Worm (Caenorhabditis elegans) whole organism, young adult: Measurements from ENCODE around the gene T01D1.7.

Source experiments
- B0019.2 ChIP-seq: fragments of 200-800 bp; sonication (Bioruptor generic); conservative IDR thresholded peaks from 2 replicates; pipeline ENCODE4 v1.3.6; 2022; ENCODE audit warnings: missing genetic modification reagents, missing genetic modification characterization, missing compliant biosample characterization
- B0336.3 ChIP-seq: fragments of 200-800 bp; sonication (Bioruptor generic); IDR thresholded peaks from 2 replicates; pipeline ENCODE4 v1.3.6; 2022; ENCODE audit warnings: missing genetic modification characterization, missing compliant biosample characterization
- F49E8.2 ChIP-seq: sonication (generic microtip); optimal IDR thresholded peaks from 3 replicates; lab custom pipeline; 2017; ENCODE audit warnings: missing genetic modification characterization, mild to moderate bottlenecking, missing compliant biosample characterization, antibody characterized with exemption, moderate library complexity; ENCODE audit not compliant: insufficient read depth
- T26A5.8 ChIP-seq: sonication (generic microtip); optimal IDR thresholded peaks from 2 replicates; lab custom pipeline; 2016; ENCODE audit warnings: missing genetic modification characterization, missing compliant biosample characterization
- Y53G8AR.9 ChIP-seq: fragments of 200-800 bp; sonication (Bioruptor generic); conservative IDR thresholded peaks from 2 replicates; pipeline ENCODE4 v1.3.6; 2022; ENCODE audit warnings: missing genetic modification reagents, missing genetic modification characterization, missing compliant biosample characterization
- Y56A3A.18 ChIP-seq: fragments of 200-800 bp; sonication (Bioruptor generic); IDR thresholded peaks from 2 replicates; pipeline ENCODE4 v1.3.6; 2022; ENCODE audit warnings: missing genetic modification reagents, missing genetic modification characterization, missing compliant biosample characterization
- Y67H2A.10 ChIP-seq: fragments of 200-800 bp; sonication (Bioruptor generic); conservative IDR thresholded peaks from 2 replicates; pipeline ENCODE4 v1.3.6; 2022; ENCODE audit warnings: missing genetic modification reagents, missing genetic modification characterization, missing compliant biosample characterization
- Y95B8A.8 ChIP-seq: fragments of 200-800 bp; sonication (Bioruptor generic); IDR thresholded peaks from 2 replicates; pipeline ENCODE4 v1.3.6; 2022; ENCODE audit warnings: missing genetic modification reagents, missing genetic modification characterization, missing compliant biosample characterization
- attf-3 ChIP-seq: fragments of 200-800 bp; sonication (Bioruptor generic); conservative IDR thresholded peaks from 2 replicates; pipeline ENCODE4 v1.3.6; 2022; ENCODE audit warnings: missing genetic modification reagents, missing genetic modification characterization, missing compliant biosample characterization
- bed-1 ChIP-seq: fragments of 200-800 bp; sonication (Bioruptor generic); IDR thresholded peaks from 2 replicates; pipeline ENCODE4 v1.3.6; 2022; ENCODE audit warnings: missing genetic modification reagents, missing genetic modification characterization, missing compliant biosample characterization
- bed-2 ChIP-seq: fragments of 200-800 bp; sonication (Bioruptor generic); IDR thresholded peaks from 2 replicates; pipeline ENCODE4 v1.3.6; 2022; ENCODE audit warnings: missing genetic modification reagents, missing genetic modification characterization, missing compliant biosample characterization
- cebp-1 ChIP-seq, 2 experiments: fragments of 200-800 bp in 1 of 2; sonication (Bioruptor generic) in 1 of 2; sonication (generic microtip) in 1 of 2; IDR thresholded peaks in 1 of 2; optimal IDR thresholded peaks in 1 of 2; 2 replicates each; pipeline versions ENCODE4 v1.3.6 to Lab custom; 2017 to 2022; ENCODE audit warnings: missing compliant biosample characterization in 2 of 2, missing genetic modification characterization in 2 of 2, mild to moderate bottlenecking in 1 of 2, missing genetic modification reagents in 1 of 2, moderate library complexity in 1 of 2
- ceh-79 ChIP-seq: sonication (generic microtip); optimal IDR thresholded peaks from 2 replicates; lab custom pipeline; 2017; ENCODE audit warnings: mild to moderate bottlenecking, missing genetic modification characterization, missing compliant biosample characterization
- ceh-91 ChIP-seq: fragments of 200-800 bp; sonication (Bioruptor generic); IDR thresholded peaks from 2 replicates; pipeline ENCODE4 v1.3.6; 2022; ENCODE audit warnings: missing genetic modification reagents, missing genetic modification characterization, missing compliant biosample characterization
- dpl-1 ChIP-seq: fragments of 150-350 bp; optimal IDR thresholded peaks from 2 replicates; lab custom pipeline; 2014; ENCODE audit warnings: missing biosample characterization, missing genetic modification reagents, missing genetic modification characterization
- ekl-4 ChIP-seq: fragments of 200-800 bp; sonication (Bioruptor generic); IDR thresholded peaks from 2 replicates; pipeline ENCODE4 v1.3.6; 2022; ENCODE audit warnings: missing genetic modification reagents, missing genetic modification characterization, missing compliant biosample characterization
- fkh-3 ChIP-seq: sonication (generic microtip); optimal IDR thresholded peaks from 2 replicates; lab custom pipeline; 2016; ENCODE audit warnings: mild to moderate bottlenecking, missing genetic modification characterization, missing compliant biosample characterization
- hlh-12 ChIP-seq: sonication (generic microtip); optimal IDR thresholded peaks from 2 replicates; lab custom pipeline; 2016; ENCODE audit warnings: missing genetic modification characterization, missing compliant biosample characterization
- hmg-1.2 ChIP-seq: fragments of 200-800 bp; sonication (Bioruptor generic); IDR thresholded peaks from 2 replicates; pipeline ENCODE4 v1.3.6; 2022; ENCODE audit warnings: missing genetic modification reagents, missing genetic modification characterization, missing compliant biosample characterization
- hrde-1 ChIP-seq: sonication (generic microtip); optimal IDR thresholded peaks from 2 replicates; lab custom pipeline; 2016; ENCODE audit warnings: missing genetic modification characterization, mild to moderate bottlenecking, missing compliant biosample characterization, moderate library complexity, missing genotype, missing genetic modification reagents, borderline replicate concordance
- lag-1 ChIP-seq: fragments of 200-800 bp; sonication (Bioruptor generic); IDR thresholded peaks from 2 replicates; pipeline ENCODE4 v1.3.6; 2022; ENCODE audit warnings: missing genetic modification reagents, missing genetic modification characterization, missing compliant biosample characterization
- lsl-1 ChIP-seq: fragments of 200-800 bp; sonication (Bioruptor generic); optimal IDR thresholded peaks from 2 replicates; lab custom pipeline; 2018; ENCODE audit warnings: mild to moderate bottlenecking, missing genetic modification characterization, moderate library complexity, missing compliant biosample characterization
- madf-8 ChIP-seq: fragments of 200-800 bp; sonication (Bioruptor generic); conservative IDR thresholded peaks from 2 replicates; pipeline ENCODE4 v1.3.6; 2022; ENCODE audit warnings: missing genetic modification reagents, missing genetic modification characterization, missing compliant biosample characterization
- nhr-80 ChIP-seq: sonication (generic microtip); optimal IDR thresholded peaks from 2 replicates; lab custom pipeline; 2016; ENCODE audit warnings: missing genetic modification characterization, missing compliant biosample characterization
- pha-4 ChIP-seq: fragments of 150-350 bp; sonication (generic microtip); optimal IDR thresholded peaks from 2 replicates; lab custom pipeline; 2014; ENCODE audit warnings: missing biosample characterization, missing genetic modification reagents, missing genetic modification characterization
- rpc-1 ChIP-seq, 2 experiments: fragments of 150-350 bp in 1 of 2; sonication (generic microtip) in 1 of 2; optimal IDR thresholded peaks; 2 replicates each; lab custom pipeline; 2014 to 2018; ENCODE audit warnings: missing biosample characterization in 1 of 2, missing genetic modification characterization in 1 of 2, missing genetic modification reagents in 1 of 2, missing genotype in 1 of 2
- sdz-38 ChIP-seq: sonication (generic microtip); optimal IDR thresholded peaks from 2 replicates; lab custom pipeline; 2016; ENCODE audit warnings: missing genotype, missing genetic modification characterization, missing compliant biosample characterization
- sea-2 ChIP-seq: fragments of 200-800 bp; sonication (Bioruptor generic); IDR thresholded peaks from 2 replicates; pipeline ENCODE4 v1.3.6; 2022; ENCODE audit warnings: missing genetic modification characterization, missing compliant biosample characterization
- snpc-4 ChIP-seq, 5 experiments: fragments of 150-350 bp in 1 of 5; sonication (generic microtip) in 4 of 5; optimal IDR thresholded peaks; 2 replicates each; lab custom pipeline; 2014 to 2018; ENCODE audit warnings: missing genetic modification characterization in 5 of 5, missing biosample characterization in 3 of 5, antibody characterized with exemption in 2 of 5, mild to moderate bottlenecking in 2 of 5, missing compliant biosample characterization in 2 of 5, missing genotype in 2 of 5, moderate library complexity in 2 of 5, missing genetic modification reagents in 1 of 5
- somi-1 ChIP-seq: fragments of 200-800 bp; sonication (Bioruptor generic); optimal IDR thresholded peaks from 2 replicates; lab custom pipeline; 2018; ENCODE audit warnings: mild to moderate bottlenecking, missing genetic modification characterization, missing compliant biosample characterization
- ztf-26 ChIP-seq: sonication (generic microtip); optimal IDR thresholded peaks from 2 replicates; lab custom pipeline; 2017; ENCODE audit warnings: missing genetic modification characterization, missing compliant biosample characterization
- ztf-3 ChIP-seq: fragments of 200-800 bp; sonication (Bioruptor generic); optimal IDR thresholded peaks from 2 replicates; lab custom pipeline; 2018; ENCODE audit warnings: mild to moderate bottlenecking, missing genetic modification characterization, missing compliant biosample characterization
- ztf-6 ChIP-seq: fragments of 200-800 bp; sonication (Bioruptor generic); IDR thresholded peaks from 2 replicates; pipeline ENCODE4 v1.3.6; 2022; ENCODE audit warnings: missing genetic modification reagents, missing genetic modification characterization, missing compliant biosample characterization

Gene T01D1.7

DNA sequence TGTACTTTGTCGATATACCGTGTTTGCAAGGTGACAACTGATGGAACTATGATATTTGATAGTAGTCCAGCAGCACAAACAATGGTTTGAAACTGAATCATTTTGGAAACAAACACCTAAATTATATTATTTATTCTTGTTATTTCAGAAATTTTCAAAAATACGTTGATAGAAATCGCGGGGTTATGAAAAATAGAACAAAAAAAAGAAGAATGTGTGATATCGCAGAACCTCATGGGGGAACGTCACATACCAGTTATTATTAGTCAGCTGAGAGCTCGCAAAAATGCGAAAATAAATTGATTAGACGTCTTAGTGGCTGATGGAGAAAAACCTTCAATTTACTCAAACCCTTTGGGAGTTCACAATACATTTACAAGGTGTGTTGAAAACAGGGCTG, 15.4 kb upstream of the T01D1.7 start, which contains the start of gene T01D1.5:
Gene T01D1.5, minus strand, starts transcription at position 101 of the 400 bp plus-strand sequence.
- TF ChIP-seq ztf-6 = no peak
- TF ChIP-seq F49E8.2 = no peak
- no peak for TF ChIP-seq sea-2 (GFP tag; lab: Robert Waterston, UW)
- no peak for TF ChIP-seq somi-1 (GFP tag; lab: Kevin White, UChicago)
- no peak for TF ChIP-seq nhr-80 (tag; lab: Kevin White, UChicago)
- TF ChIP-seq B0019.2 (GFP tag; lab: Robert Waterston, UW) = no peak
- no peak for TF ChIP-seq bed-2 (GFP tag; lab: Robert Waterston, UW)
- TF ChIP-seq fkh-3 (tag; lab: Kevin White, UChicago) = no peak
- no peak for TF ChIP-seq Y67H2A.10 (GFP tag; lab: Robert Waterston, UW)
- TF ChIP-seq ztf-26 (tag; lab: Kevin White, UChicago) = no peak
- TF ChIP-seq lsl-1 (GFP tag; lab: Kevin White, UChicago) = no peak

DNA sequence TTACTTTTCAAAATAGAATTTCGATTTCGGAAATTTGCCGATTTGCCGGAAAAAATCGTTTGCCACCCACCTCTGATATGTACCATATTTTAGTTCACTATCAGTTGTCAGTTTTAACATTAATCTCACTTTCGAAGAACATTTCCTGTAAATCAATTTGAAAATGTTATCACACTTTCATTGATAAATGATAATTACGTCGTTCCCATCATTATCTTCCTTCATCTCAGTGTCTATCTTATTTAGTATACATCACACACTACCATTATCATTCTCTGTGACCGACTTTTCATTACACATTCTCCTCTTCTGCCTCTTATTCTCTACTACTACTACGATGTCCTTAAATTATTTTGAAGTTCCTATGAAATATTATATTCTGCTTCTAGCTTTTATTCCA, 12.9 kb upstream of the T01D1.7 start, which contains the start of gene T01D1.8:
Gene T01D1.8, plus strand, starts transcription at position 236 of the 400 bp plus-strand sequence.
- no peak for TF ChIP-seq cebp-1 (GFP tag; IDR thresholded peaks at IDR 0.05; lab: Robert Waterston, UW)
- no peak for TF ChIP-seq cebp-1 (tag; optimal IDR thresholded peaks at IDR 0.05; lab: Kevin White, UChicago)
- no peak for TF ChIP-seq lag-1 (GFP tag; lab: Robert Waterston, UW)
- TF ChIP-seq Y56A3A.18 (GFP tag; lab: Robert Waterston, UW) = no peak
- TF ChIP-seq ceh-91 (GFP tag; lab: Robert Waterston, UW) = no peak
- no peak for TF ChIP-seq rpc-1 (optimal IDR thresholded peaks at IDR 0.05; lab: Kevin White, UChicago)
- TF ChIP-seq rpc-1 (tag; optimal IDR thresholded peaks at IDR 0.05; lab: Kevin White, UChicago) = no peak
- TF ChIP-seq B0336.3 = no peak
- no peak for TF ChIP-seq snpc-4 (GFP tag; optimal IDR thresholded peaks at IDR 0.05; lab: Kevin White, UChicago)
- no peak for TF ChIP-seq snpc-4 (tag; optimal IDR thresholded peaks at IDR 0.05; lab: Kevin White, UChicago)
- no peak for TF ChIP-seq hmg-1.2 (GFP tag; lab: Robert Waterston, UW)

DNA sequence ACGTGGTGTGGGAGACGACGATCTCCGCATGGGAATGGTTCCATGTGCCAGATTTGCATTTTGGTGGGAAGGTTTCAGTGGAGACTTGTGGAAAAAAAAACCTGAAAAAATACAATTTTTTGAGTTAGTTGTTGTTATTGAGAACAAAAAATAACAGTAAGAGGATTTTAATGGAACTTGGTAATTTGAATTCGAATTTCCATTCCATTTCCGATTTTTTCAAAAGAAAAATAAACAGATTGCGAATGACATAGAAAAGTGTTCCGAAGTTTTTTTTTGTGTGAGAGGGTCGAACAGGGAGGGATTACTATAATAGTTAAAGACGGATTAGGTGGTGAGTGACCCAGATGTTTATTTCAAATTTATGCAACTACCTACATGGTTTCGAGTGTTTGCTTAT, 5.4 kb upstream of the T01D1.7 start, which contains the start of gene T01D1.4:
Gene T01D1.4, minus strand, starts transcription at position 101 of the 400 bp plus-strand sequence.
- TF ChIP-seq bed-2 (GFP tag; lab: Robert Waterston, UW) (no peak), madf-8 (GFP tag; lab: Robert Waterston, UW) (no peak), dpl-1 (GFP tag; lab: Kevin White, UChicago) (no peak), hlh-12 (tag; lab: Kevin White, UChicago) (no peak), Y95B8A.8 (GFP tag; lab: Robert Waterston, UW) (no peak), hrde-1 (tag; lab: Kevin White, UChicago) (no peak), lag-1 (GFP tag; lab: Robert Waterston, UW) (no peak), ceh-79 (tag; lab: Kevin White, UChicago) (no peak), T26A5.8 (tag; lab: Kevin White, UChicago) (no peak), sdz-38 (tag; lab: Kevin White, UChicago) (no peak), Y56A3A.18 (GFP tag; lab: Robert Waterston, UW) (no peak), bed-1 (GFP tag; lab: Robert Waterston, UW) (no peak), attf-3 (GFP tag; lab: Robert Waterston, UW) (no peak), ztf-3 (GFP tag; lab: Kevin White, UChicago) (no peak), pha-4 (tag; lab: Kevin White, UChicago) (no peak), sea-2 (GFP tag; lab: Robert Waterston, UW) (no peak), ekl-4 (GFP tag; lab: Robert Waterston, UW) (no peak), Y53G8AR.9 (no peak)
